Fruit fly (Drosophila melanogaster) whole organism, pupa: ENCODE results near the gene cry.

Source experiments
- CG17806 ChIP-seq: fragments of 200-800 bp; sonication (Bioruptor generic); optimal IDR thresholded peaks from 2 replicates; lab custom pipeline; 2018; ENCODE audit warnings: missing biosample characterization, mild to moderate bottlenecking, missing genetic modification characterization, moderate library complexity
- CG32121 ChIP-seq: fragments of 200-800 bp; sonication (Bioruptor generic); IDR thresholded peaks from 2 replicates; pipeline ENCODE4 v1.3.6; 2022; ENCODE audit warnings: missing biosample characterization, missing genetic modification characterization
- CG4496 ChIP-seq: fragments of 200-800 bp; sonication (Bioruptor generic); IDR thresholded peaks from 3 replicates; pipeline ENCODE4 v1.3.6; 2022; ENCODE audit warnings: missing biosample characterization, missing genetic modification characterization
- CG8159 ChIP-seq: fragments of 200-800 bp; sonication (Bioruptor generic); optimal IDR thresholded peaks from 3 replicates; lab custom pipeline; 2018; ENCODE audit warnings: missing biosample characterization, mild to moderate bottlenecking, missing genetic modification characterization, moderate library complexity
- Ets98B ChIP-seq: fragments of 200-800 bp; sonication (Bioruptor generic); IDR thresholded peaks from 2 replicates; pipeline ENCODE4 v1.3.6; 2022; ENCODE audit warnings: missing biosample characterization, missing genetic modification characterization
- fd96Ca ChIP-seq: fragments of 200-800 bp; sonication (Bioruptor generic); IDR thresholded peaks from 3 replicates; pipeline ENCODE4 v1.3.6; 2022; ENCODE audit warnings: missing biosample characterization, missing genetic modification characterization

- TF ChIP-seq fd96Ca (GFP tag; lab: Robert Waterston, UW), result no peak
- TF ChIP-seq CG32121 (GFP tag; lab: Robert Waterston, UW), result no peak
- no peak; the same call in 2 of the 3 replicates for TF ChIP-seq CG4496 (GFP tag; lab: Robert Waterston, UW)
- no peak for TF ChIP-seq Ets98B (GFP tag; lab: Robert Waterston, UW)
- TF ChIP-seq CG17806 (tag; lab: Kevin White, UChicago), result no peak
- TF ChIP-seq CG8159 (tag; lab: Kevin White, UChicago), result no peak
These were observed 21.9 kb upstream of the cry start for dm6 chr3R:19190020-19190419.
